Fruit fly (Drosophila melanogaster) whole organism, prepupa: Measurements from ENCODE around the gene Octbeta1R.
A peak's percentile ranks its signal among the peaks of the same experiment; 100 is the strongest.

ENCODE experiments used
- Blimp-1 ChIP-seq: fragments of 200-800 bp; sonication (Bioruptor generic); optimal IDR thresholded peaks from 3 replicates; lab custom pipeline; 2017; ENCODE audit warnings: missing biosample characterization, missing genetic modification characterization, mild to moderate bottlenecking, moderate library complexity, missing genetic modification reagents
- CG11294 ChIP-seq: fragments of 200-800 bp; sonication (Bioruptor generic); IDR thresholded peaks from 2 replicates; pipeline ENCODE4 v1.3.6; 2022; ENCODE audit warnings: missing biosample characterization, missing genetic modification characterization
- CG11902 ChIP-seq: fragments of 200-800 bp; sonication (Bioruptor generic); optimal IDR thresholded peaks from 3 replicates; lab custom pipeline; 2016; ENCODE audit warnings: missing biosample characterization, missing genetic modification characterization
- CG15336 ChIP-seq: fragments of 200-800 bp; sonication (Bioruptor generic); IDR thresholded peaks from 2 replicates; pipeline ENCODE4 v1.3.6; 2022; ENCODE audit warnings: missing biosample characterization, missing genetic modification characterization
- CG16779 ChIP-seq: fragments of 200-800 bp; sonication (Bioruptor generic); optimal IDR thresholded peaks from 3 replicates; lab custom pipeline; 2017; ENCODE audit warnings: missing biosample characterization, mild to moderate bottlenecking, missing genetic modification characterization
- CG3032 ChIP-seq: fragments of 200-800 bp; optimal IDR thresholded peaks from 2 replicates; lab custom pipeline; 2019; ENCODE audit warnings: missing biosample characterization, mild to moderate bottlenecking, missing genetic modification characterization, moderate library complexity
- CG31627 ChIP-seq: fragments of 200-800 bp; sonication (Bioruptor generic); optimal IDR thresholded peaks from 3 replicates; lab custom pipeline; 2016; ENCODE audit warnings: missing biosample characterization, missing genetic modification characterization
- CG32006 ChIP-seq: fragments of 200-800 bp; sonication (Bioruptor generic); optimal IDR thresholded peaks from 3 replicates; lab custom pipeline; 2017; ENCODE audit warnings: missing biosample characterization, mild to moderate bottlenecking, missing genetic modification characterization
- CG34406 ChIP-seq: fragments of 200-800 bp; sonication (Bioruptor generic); optimal IDR thresholded peaks from 3 replicates; lab custom pipeline; 2016; ENCODE audit warnings: missing biosample characterization, missing genetic modification characterization
- CG6163 ChIP-seq: fragments of 200-800 bp; sonication (Bioruptor generic); IDR thresholded peaks from 3 replicates; pipeline ENCODE4 v1.3.6; 2022; ENCODE audit warnings: missing biosample characterization, missing genetic modification characterization
- CG6276 ChIP-seq: fragments of 200-800 bp; sonication (Bioruptor generic); optimal IDR thresholded peaks from 2 replicates; lab custom pipeline; 2017; ENCODE audit warnings: missing biosample characterization, mild to moderate bottlenecking, missing genetic modification characterization
- CG6808 ChIP-seq: fragments of 200-800 bp; sonication (Bioruptor generic); optimal IDR thresholded peaks from 3 replicates; lab custom pipeline; 2017; ENCODE audit warnings: missing biosample characterization, missing genetic modification characterization, mild to moderate bottlenecking, moderate library complexity, missing genetic modification reagents
- CG6854 ChIP-seq: fragments of 200-800 bp; sonication (Bioruptor generic); optimal IDR thresholded peaks from 2 replicates; lab custom pipeline; 2017; ENCODE audit warnings: missing biosample characterization, mild to moderate bottlenecking, missing genetic modification characterization
- CG7368 ChIP-seq: fragments of 200-800 bp; sonication (Bioruptor generic); optimal IDR thresholded peaks from 3 replicates; lab custom pipeline; 2016; ENCODE audit warnings: missing biosample characterization, missing genetic modification characterization
- CG8119 ChIP-seq: fragments of 200-800 bp; sonication (Bioruptor generic); IDR thresholded peaks from 3 replicates; pipeline ENCODE4 v1.3.6; 2022; ENCODE audit warnings: missing biosample characterization, missing genetic modification characterization
- CG8632 ChIP-seq: fragments of 200-800 bp; sonication (Bioruptor generic); optimal IDR thresholded peaks from 3 replicates; lab custom pipeline; 2016; ENCODE audit warnings: missing biosample characterization, missing genetic modification characterization
- CG9139 ChIP-seq: fragments of 200-800 bp; sonication (Bioruptor generic); optimal IDR thresholded peaks from 3 replicates; lab custom pipeline; 2017; ENCODE audit warnings: missing biosample characterization, mild to moderate bottlenecking, missing genetic modification characterization
- Eip75B ChIP-seq: fragments of 200-800 bp; sonication (Bioruptor generic); optimal IDR thresholded peaks from 3 replicates; lab custom pipeline; 2016; ENCODE audit warnings: missing biosample characterization, missing genetic modification characterization
- Eip93F ChIP-seq: fragments of 200-800 bp; sonication (Bioruptor generic); optimal IDR thresholded peaks from 2 replicates; lab custom pipeline; 2016; ENCODE audit warnings: missing biosample characterization, mild to moderate bottlenecking, missing genetic modification characterization
- Ets21C ChIP-seq: fragments of 200-800 bp; sonication (Bioruptor generic); optimal IDR thresholded peaks from 3 replicates; lab custom pipeline; 2016; ENCODE audit warnings: missing biosample characterization, missing genetic modification characterization
- Gug ChIP-seq: fragments of 200-800 bp; sonication (Bioruptor generic); IDR thresholded peaks from 2 replicates; pipeline ENCODE4 v1.3.6; 2022; ENCODE audit warnings: missing biosample characterization, missing genetic modification characterization
- Hr38 ChIP-seq: sonication (Bioruptor generic); optimal IDR thresholded peaks from 2 replicates; lab custom pipeline; 2016; ENCODE audit warnings: missing biosample characterization, missing genetic modification characterization
- Lpt ChIP-seq: fragments of 200-800 bp; sonication (Bioruptor generic); optimal IDR thresholded peaks from 3 replicates; lab custom pipeline; 2016; ENCODE audit warnings: missing biosample characterization, missing genetic modification characterization
- Met ChIP-seq: fragments of 200-800 bp; sonication (Bioruptor generic); optimal IDR thresholded peaks from 3 replicates; lab custom pipeline; 2016; ENCODE audit warnings: missing biosample characterization, missing genetic modification characterization
- Smox ChIP-seq: fragments of 200-800 bp; sonication (Bioruptor generic); optimal IDR thresholded peaks from 3 replicates; lab custom pipeline; 2016; ENCODE audit warnings: missing biosample characterization, missing genetic modification characterization
- Sox102F ChIP-seq: fragments of 200-800 bp; sonication (Bioruptor generic); optimal IDR thresholded peaks from 2 replicates; lab custom pipeline; 2016; ENCODE audit warnings: missing biosample characterization, mild to moderate bottlenecking, missing genetic modification characterization
- Sox14 ChIP-seq: fragments of 200-800 bp; sonication (Bioruptor generic); optimal IDR thresholded peaks from 3 replicates; lab custom pipeline; 2016; ENCODE audit warnings: missing biosample characterization, missing genetic modification characterization
- Sox15 ChIP-seq: fragments of 200-800 bp; sonication (Bioruptor generic); optimal IDR thresholded peaks from 3 replicates; lab custom pipeline; 2016; ENCODE audit warnings: missing biosample characterization, missing genetic modification characterization
- cyc ChIP-seq: fragments of 200-800 bp; sonication (Bioruptor generic); optimal IDR thresholded peaks from 3 replicates; lab custom pipeline; 2016; ENCODE audit warnings: missing biosample characterization, missing genetic modification characterization
- fd59A ChIP-seq: fragments of 200-800 bp; sonication (Bioruptor generic); optimal IDR thresholded peaks from 2 replicates; lab custom pipeline; 2017; ENCODE audit warnings: missing biosample characterization, mild to moderate bottlenecking, missing genetic modification characterization, missing genetic modification reagents
- fd85E ChIP-seq: fragments of 200-800 bp; sonication (Bioruptor generic); optimal IDR thresholded peaks from 3 replicates; lab custom pipeline; 2016; ENCODE audit warnings: missing biosample characterization, missing genetic modification characterization
- fkh ChIP-seq: fragments of 200-800 bp; sonication (Bioruptor generic); optimal IDR thresholded peaks from 3 replicates; lab custom pipeline; 2017; ENCODE audit warnings: missing biosample characterization, mild to moderate bottlenecking, missing genetic modification characterization, moderate library complexity
- lz ChIP-seq: fragments of 200-800 bp; sonication (Bioruptor generic); optimal IDR thresholded peaks from 3 replicates; lab custom pipeline; 2016; ENCODE audit warnings: missing biosample characterization, missing genetic modification characterization
- net ChIP-seq: fragments of 200-800 bp; sonication (Bioruptor generic); optimal IDR thresholded peaks from 3 replicates; lab custom pipeline; 2016; ENCODE audit warnings: missing biosample characterization, missing genetic modification characterization
- spab ChIP-seq: fragments of 200-800 bp; sonication (Bioruptor generic); optimal IDR thresholded peaks from 2 replicates; lab custom pipeline; 2017; ENCODE audit warnings: missing biosample characterization, mild to moderate bottlenecking, missing genetic modification characterization, missing genetic modification reagents
- ss ChIP-seq, 2 experiments: fragments of 200-800 bp; sonication (Bioruptor generic); optimal IDR thresholded peaks; 2 replicates in 1 of 2; 3 replicates in 1 of 2; lab custom pipeline; 2017 to 2018; ENCODE audit warnings: mild to moderate bottlenecking in 2 of 2, missing biosample characterization in 2 of 2, missing genetic modification characterization in 2 of 2, moderate library complexity in 1 of 2
- svp ChIP-seq: fragments of 200-800 bp; sonication (Bioruptor generic); peaks from one replicate; lab custom pipeline; 2016; ENCODE audit warnings: missing biosample characterization, missing genetic modification characterization
- topi ChIP-seq: fragments of 200-800 bp; sonication (Bioruptor generic); optimal IDR thresholded peaks from 3 replicates; lab custom pipeline; 2016; ENCODE audit warnings: missing biosample characterization, missing genetic modification characterization
- vri ChIP-seq: fragments of 200-800 bp; sonication (Bioruptor generic); optimal IDR thresholded peaks from 3 replicates; lab custom pipeline; 2016; ENCODE audit warnings: missing biosample characterization, mild to moderate bottlenecking, missing genetic modification characterization

Gene Octbeta1R

dm6 chr3R:22524344-22525072 is 27.5 kb downstream of the Octbeta1R start (continued):
- no peak for TF ChIP-seq CG3032 (tag; lab: Kevin White, UChicago)
- peak; percentile 14 for TF ChIP-seq net (GFP tag; lab: Kevin White, UChicago)
- TF ChIP-seq Eip75B (GFP tag; lab: Kevin White, UChicago) = peak; percentile 1
- peak; percentile 27 for TF ChIP-seq Met (GFP tag; lab: Kevin White, UChicago)
- TF ChIP-seq Blimp-1 (GFP tag; lab: Kevin White, UChicago) = peak; percentile 27
- peak; percentile 28 for TF ChIP-seq Smox
- no peak for TF ChIP-seq Eip93F (GFP tag; lab: Kevin White, UChicago)
- TF ChIP-seq vri = no peak
- TF ChIP-seq Hr38 (GFP tag; lab: Kevin White, UChicago) = no peak
- TF ChIP-seq CG7368 (GFP tag; lab: Kevin White, UChicago) = peak; percentile 23
- TF ChIP-seq Gug (GFP tag; lab: Robert Waterston, UW) = no peak
- no peak for TF ChIP-seq Lpt (GFP tag; lab: Kevin White, UChicago)
- TF ChIP-seq Ets21C (GFP tag; lab: Kevin White, UChicago) = peak; percentile 18
- peak; percentile 19 for TF ChIP-seq lz (GFP tag; lab: Kevin White, UChicago)
- TF ChIP-seq CG15336 = no peak
- TF ChIP-seq CG8119 (GFP tag; lab: Robert Waterston, UW) = no peak
- TF ChIP-seq fd85E = peak; percentile 14
- no peak for TF ChIP-seq CG6276 (GFP tag; lab: Kevin White, UChicago)
- peak; percentile 23 for TF ChIP-seq CG8632
- no peak for TF ChIP-seq CG9139 (GFP tag; lab: Kevin White, UChicago)
- TF ChIP-seq Sox102F (GFP tag; lab: Kevin White, UChicago) = peak; percentile 12
- TF ChIP-seq CG32006 (GFP tag; lab: Kevin White, UChicago) = peak; percentile 6
- peak; percentile 89 for TF ChIP-seq fkh (GFP tag; lab: Kevin White, UChicago)
- peak in 1 of 2 experiments; percentile 18 for TF ChIP-seq ss (GFP tag; optimal IDR thresholded peaks at IDR 0.05; lab: Kevin White, UChicago)
- TF ChIP-seq CG11902 (GFP tag; lab: Kevin White, UChicago) = no peak
- TF ChIP-seq CG34406 (GFP tag; lab: Kevin White, UChicago) = peak; percentile 10

DNA sequence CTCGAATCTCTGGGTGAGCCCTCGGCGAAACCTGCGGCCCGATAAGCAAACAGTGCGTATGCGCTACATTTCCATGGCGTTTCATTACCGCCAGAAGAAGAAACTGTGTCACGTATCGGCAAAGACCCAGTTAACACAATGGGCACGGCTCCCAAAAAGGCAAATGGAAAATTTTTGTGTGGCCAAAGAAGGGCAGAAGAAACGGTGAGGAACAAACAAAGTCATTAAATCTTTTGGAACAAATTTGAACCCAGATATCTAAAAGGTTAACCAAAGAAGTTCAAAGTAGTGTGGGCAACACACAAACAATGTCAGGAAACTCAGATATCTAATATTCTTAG is 28.0 kb downstream of the Octbeta1R start:
- TF ChIP-seq CG16779 (no peak), svp (GFP tag; lab: Kevin White, UChicago) (peak; percentile 62), topi (no peak), Sox14 (no peak), fd59A (no peak), Eip75B (GFP tag; lab: Kevin White, UChicago) (no peak)

DNA sequence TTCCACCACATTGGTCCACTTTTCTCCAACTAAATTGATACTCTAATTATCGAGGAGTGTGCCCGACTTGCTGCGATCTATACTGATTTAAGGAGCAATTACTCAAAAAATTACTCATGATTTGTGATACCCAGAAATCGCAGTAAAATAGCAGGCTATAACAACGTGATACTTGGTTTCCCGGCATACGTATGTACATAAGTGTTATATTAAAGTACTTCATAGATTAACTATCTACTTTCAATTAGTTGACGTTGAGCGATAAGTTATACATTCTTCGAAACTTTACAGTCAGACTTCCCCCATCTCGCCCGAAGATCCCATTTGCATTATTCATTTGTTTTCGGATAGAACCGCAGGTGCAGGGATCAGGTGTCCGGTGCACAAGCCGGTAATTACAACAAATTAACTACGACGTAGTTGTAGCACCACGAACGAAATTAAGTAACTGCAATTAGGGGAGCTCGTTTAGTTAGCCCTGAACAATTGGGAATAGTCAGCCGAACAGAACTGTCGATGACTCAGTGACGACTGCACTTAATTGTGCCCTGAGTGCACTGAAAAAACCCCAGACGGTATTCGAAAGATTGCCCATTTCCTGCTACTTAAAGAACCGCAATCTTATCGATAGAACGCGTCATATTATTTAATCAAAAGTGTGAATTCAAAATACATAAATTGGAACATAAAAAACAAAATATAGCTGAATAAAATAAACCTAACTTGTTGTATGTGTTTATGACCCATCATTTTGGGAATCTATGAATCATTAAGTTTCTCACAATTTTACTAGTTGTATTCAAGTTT is 28.7 kb downstream of the Octbeta1R start:
- TF ChIP-seq vri (peak; percentile 2), Met (GFP tag; lab: Kevin White, UChicago) (no peak), CG34406 (GFP tag; lab: Kevin White, UChicago) (no peak), ss (GFP tag; optimal IDR thresholded peaks at IDR 0.05; lab: Kevin White, UChicago) (peak in 1 of 2 experiments; percentile 20), Sox15 (no peak), Lpt (GFP tag; lab: Kevin White, UChicago) (no peak), CG6276 (GFP tag; lab: Kevin White, UChicago) (no peak), CG6854 (no peak), lz (GFP tag; lab: Kevin White, UChicago) (peak; percentile 14), fkh (GFP tag; lab: Kevin White, UChicago) (no peak), Eip75B (GFP tag; lab: Kevin White, UChicago) (no peak), CG11294 (no peak), CG6808 (GFP tag; lab: Kevin White, UChicago) (peak; percentile 27), Sox14 (no peak), spab (no peak), CG31627 (GFP tag; lab: Kevin White, UChicago) (no peak), Smox (no peak), CG6163 (GFP tag; lab: Robert Waterston, UW) (0 out of 3 replicates have a peak, but pooled peaks have one; percentile 26), cyc (GFP tag; lab: Kevin White, UChicago) (no peak)
